Worm (Caenorhabditis elegans) whole organism, L4 larva: ENCODE data around the gene srpa-68.

ENCODE experiments used
- F44E2.7 ChIP-seq: fragments of 200-800 bp; sonication (Bioruptor generic); IDR thresholded peaks from 2 replicates; pipeline ENCODE4 v2.1.2; 2022; ENCODE audit warnings: missing genetic modification characterization, missing compliant biosample characterization
- Y75B8A.6 ChIP-seq: fragments of 200-800 bp; sonication (Bioruptor generic); IDR thresholded peaks from 2 replicates; pipeline ENCODE4 v1.3.6; 2022; ENCODE audit warnings: missing genetic modification reagents, missing genetic modification characterization, missing compliant biosample characterization
- ZK337.2 ChIP-seq: fragments of 200-800 bp; sonication (Bioruptor generic); IDR thresholded peaks from 2 replicates; pipeline ENCODE4 v1.3.6; 2022; ENCODE audit warnings: missing genetic modification reagents, missing genetic modification characterization, missing compliant biosample characterization
- aha-1 ChIP-seq: fragments of 150-350 bp; peaks from one replicate; lab custom pipeline; 2014; ENCODE audit warnings: missing biosample characterization, missing genetic modification characterization
- arid-1 ChIP-seq: fragments of 200-800 bp; sonication (Bioruptor generic); conservative IDR thresholded peaks from 2 replicates; pipeline ENCODE4 v1.3.6; 2022; ENCODE audit warnings: missing genetic modification reagents, missing genetic modification characterization, missing compliant biosample characterization
- ceh-82 ChIP-seq: sonication (generic microtip); optimal IDR thresholded peaks from 2 replicates; lab custom pipeline; 2017; ENCODE audit warnings: missing biosample characterization, missing genetic modification characterization
- ces-1 ChIP-seq: fragments of 150-350 bp; sonication (generic microtip); optimal IDR thresholded peaks from 4 replicates; lab custom pipeline; 2014; ENCODE audit warnings: missing biosample characterization, missing genetic modification reagents, missing genetic modification characterization
- cey-2 ChIP-seq: sonication (generic microtip); optimal IDR thresholded peaks from 3 replicates; lab custom pipeline; 2017; ENCODE audit warnings: missing genetic modification characterization, mild to moderate bottlenecking, missing compliant biosample characterization, antibody characterized with exemption, borderline replicate concordance; ENCODE audit not compliant: insufficient read depth
- daf-16 ChIP-seq, 3 experiments: sonication (generic microtip); optimal IDR thresholded peaks; 2 replicates each; lab custom pipeline; 2016 to 2017; ENCODE audit warnings: missing genetic modification characterization in 3 of 3, missing genetic modification reagents in 3 of 3, mild to moderate bottlenecking in 2 of 3, missing compliant biosample characterization in 2 of 3, missing biosample characterization in 1 of 3, moderate library complexity in 1 of 3
- daf-19 ChIP-seq: fragments of 200-800 bp; sonication (Bioruptor generic); conservative IDR thresholded peaks from 2 replicates; pipeline ENCODE4 v1.3.6; 2022; ENCODE audit warnings: missing genetic modification characterization, missing compliant biosample characterization
- dmd-6 ChIP-seq: fragments of 200-800 bp; sonication (Bioruptor generic); IDR thresholded peaks from 2 replicates; pipeline ENCODE4 v1.3.6; 2022; ENCODE audit warnings: missing genetic modification reagents, missing genetic modification characterization, missing compliant biosample characterization
- duxl-1 ChIP-seq: sonication (generic microtip); optimal IDR thresholded peaks from 2 replicates; lab custom pipeline; 2016; ENCODE audit warnings: mild to moderate bottlenecking, missing genetic modification characterization, moderate library complexity, missing compliant biosample characterization; ENCODE audit not compliant: poor library complexity
- dve-1 ChIP-seq: sonication (generic microtip); optimal IDR thresholded peaks from 2 replicates; lab custom pipeline; 2017; ENCODE audit warnings: antibody characterized with exemption, mild to moderate bottlenecking, missing genetic modification characterization, missing compliant biosample characterization; ENCODE audit not compliant: insufficient read depth
- hif-1 ChIP-seq, 2 experiments: sonication (generic microtip); optimal IDR thresholded peaks; 2 replicates each; lab custom pipeline; 2016 to 2017; ENCODE audit warnings: missing compliant biosample characterization in 2 of 2, missing genetic modification characterization in 2 of 2, missing genetic modification reagents in 2 of 2, missing genotype in 2 of 2, mild to moderate bottlenecking in 1 of 2
- hlh-11 ChIP-seq: fragments of 200-800 bp; sonication (Bioruptor generic); optimal IDR thresholded peaks from 2 replicates; lab custom pipeline; 2018; ENCODE audit warnings: mild to moderate bottlenecking, missing genetic modification characterization, missing compliant biosample characterization
- hlh-30 ChIP-seq: sonication (generic microtip); optimal IDR thresholded peaks from 2 replicates; lab custom pipeline; 2017; ENCODE audit warnings: antibody characterized with exemption, mild to moderate bottlenecking, missing genetic modification characterization, missing compliant biosample characterization; ENCODE audit not compliant: insufficient read depth
- jun-1 ChIP-seq: fragments of 150-350 bp; optimal IDR thresholded peaks from 2 replicates; lab custom pipeline; 2014; ENCODE audit warnings: missing biosample characterization, missing genetic modification reagents, missing genetic modification characterization
- lin-1 ChIP-seq: fragments of 200-800 bp; sonication (Bioruptor generic); IDR thresholded peaks from 2 replicates; pipeline ENCODE4 v1.3.6; 2022; ENCODE audit warnings: missing genetic modification reagents, missing genetic modification characterization, missing compliant biosample characterization
- lin-15B ChIP-seq: fragments of 150-350 bp; sonication (generic microtip); optimal IDR thresholded peaks from 3 replicates; lab custom pipeline; 2014; ENCODE audit warnings: missing biosample characterization, missing genetic modification characterization
- mdl-1 ChIP-seq, 2 experiments: fragments of 150-350 bp in 1 of 2; sonication (generic microtip) in 1 of 2; optimal IDR thresholded peaks; 2 replicates each; lab custom pipeline; 2014 to 2017; ENCODE audit warnings: missing biosample characterization in 2 of 2, missing genetic modification characterization in 2 of 2
- mxl-2 ChIP-seq: fragments of 200-800 bp; sonication (Bioruptor generic); conservative IDR thresholded peaks from 2 replicates; pipeline ENCODE4 v1.3.6; 2022; ENCODE audit warnings: missing genetic modification reagents, missing genetic modification characterization, missing compliant biosample characterization
- mxl-3 ChIP-seq: fragments of 200-800 bp; sonication (Bioruptor generic); optimal IDR thresholded peaks from 2 replicates; lab custom pipeline; 2018; ENCODE audit warnings: mild to moderate bottlenecking, missing genetic modification characterization, missing compliant biosample characterization
- nhr-10 ChIP-seq: fragments of 150-350 bp; optimal IDR thresholded peaks from 2 replicates; lab custom pipeline; 2014; ENCODE audit warnings: missing biosample characterization, missing genetic modification characterization
- nhr-102 ChIP-seq: sonication (generic microtip); optimal IDR thresholded peaks from 2 replicates; lab custom pipeline; 2016; ENCODE audit warnings: mild to moderate bottlenecking, missing genetic modification characterization, moderate library complexity, missing compliant biosample characterization
- nhr-28 ChIP-seq: fragments of 150-350 bp; optimal IDR thresholded peaks from 2 replicates; lab custom pipeline; 2014; ENCODE audit warnings: missing biosample characterization, missing genetic modification characterization
- nhr-42 ChIP-seq: fragments of 200-800 bp; sonication (Bioruptor generic); IDR thresholded peaks from 2 replicates; pipeline ENCODE4 v1.3.6; 2022; ENCODE audit warnings: missing genetic modification characterization, missing compliant biosample characterization
- nhr-6 ChIP-seq: fragments of 150-350 bp; optimal IDR thresholded peaks from 2 replicates; lab custom pipeline; 2014; ENCODE audit warnings: missing biosample characterization, missing genetic modification characterization
- nhr-77 ChIP-seq: fragments of 150-350 bp; optimal IDR thresholded peaks from 2 replicates; lab custom pipeline; 2014; ENCODE audit warnings: missing biosample characterization, missing genetic modification characterization
- pqm-1 ChIP-seq: sonication (generic microtip); optimal IDR thresholded peaks from 2 replicates; lab custom pipeline; 2017; ENCODE audit warnings: missing biosample characterization, missing genetic modification characterization
- tag-97 ChIP-seq: fragments of 200-800 bp; sonication (Bioruptor generic); IDR thresholded peaks from 2 replicates; pipeline ENCODE4 v1.3.6; 2022; ENCODE audit warnings: missing genetic modification characterization, missing compliant biosample characterization
- unc-62 ChIP-seq, 3 experiments: fragments of 150-350 bp in 1 of 3; sonication (generic microtip); optimal IDR thresholded peaks in 2 of 3; peaks in 1 of 3; 1 replicate in 1 of 3; 2 replicates in 2 of 3; lab custom pipeline; 2014 to 2017; ENCODE audit warnings: missing biosample characterization in 3 of 3, missing genetic modification characterization in 3 of 3, missing genetic modification reagents in 3 of 3, missing genotype in 1 of 3
- zag-1 ChIP-seq: fragments of 150-350 bp; optimal IDR thresholded peaks from 2 replicates; lab custom pipeline; 2014; ENCODE audit warnings: missing biosample characterization, missing genetic modification characterization
- ztf-11 ChIP-seq: fragments of 150-350 bp; optimal IDR thresholded peaks from 2 replicates; lab custom pipeline; 2014; ENCODE audit warnings: missing biosample characterization, missing genetic modification characterization

The srpa-68 gene

ce11 chrV:12300166-12300565 lies 8.7 kb upstream of the srpa-68 start (continued):
- TF ChIP-seq mdl-1 (tag; optimal IDR thresholded peaks at IDR 0.05; lab: Kevin White, UChicago) (peak in 1 of 2 experiments; percentile 84), ces-1 (GFP tag; lab: Kevin White, UChicago) (no peak), mxl-2 (no peak), duxl-1 (tag; lab: Kevin White, UChicago) (no peak), ZK337.2 (GFP tag; lab: Robert Waterston, UW) (no peak)

- TF ChIP-seq daf-19 (GFP tag; lab: Robert Waterston, UW): no peak
- peak; percentile 23 for TF ChIP-seq hlh-11
Measured at ce11 chrV:12299244-12299766, 7.8 kb upstream of the srpa-68 start.

ce11 chrV:12298184-12298583 lies 6.7 kb upstream of the srpa-68 start:
- TF ChIP-seq aha-1 (tag; lab: Kevin White, UChicago) (peak; percentile 70), pqm-1 (tag; lab: Kevin White, UChicago) (peak; percentile 83), hlh-11 (peak; percentile 10), nhr-28 (peak; percentile 48), arid-1 (GFP tag; lab: Robert Waterston, UW) (no peak), unc-62 (GFP tag; optimal IDR thresholded peaks at IDR 0.05 in 1 of 2; lab: Kevin White, UChicago) (peak in 1 of 2 experiments; percentile 83), unc-62 (tag; optimal IDR thresholded peaks at IDR 0.05; lab: Kevin White, UChicago) (no peak), daf-16 (GFP tag; optimal IDR thresholded peaks at IDR 0.05; lab: Kevin White, UChicago) (no peak), daf-16 (tag; optimal IDR thresholded peaks at IDR 0.05; lab: Kevin White, UChicago) (peak; percentile 29), dve-1 (tag; lab: Kevin White, UChicago) (peak; percentile 40), lin-15B (tag; lab: Kevin White, UChicago) (no peak), dmd-6 (peak; percentile 42; the same call in 1 of the 2 replicates), lin-1 (no peak)

ce11 chrV:12296794-12297193 lies 5.3 kb upstream of the srpa-68 start:
- TF ChIP-seq nhr-42 (GFP tag; lab: Robert Waterston, UW) (no peak), hlh-11 (peak; percentile 1), mdl-1 (tag; optimal IDR thresholded peaks at IDR 0.05; lab: Kevin White, UChicago) (peak in 1 of 2 experiments; percentile 29), mxl-3 (GFP tag; lab: Kevin White, UChicago) (peak; percentile 65), ces-1 (GFP tag; lab: Kevin White, UChicago) (no peak), Y75B8A.6 (GFP tag; lab: Robert Waterston, UW) (no peak), zag-1 (tag; lab: Kevin White, UChicago) (no peak), F44E2.7 (GFP tag; lab: Robert Waterston, UW) (no peak), hif-1 (tag; optimal IDR thresholded peaks at IDR 0.05; lab: Kevin White, UChicago) (no peak), tag-97 (GFP tag; lab: Robert Waterston, UW) (no peak), hlh-30 (tag; lab: Kevin White, UChicago) (peak; percentile 47), ceh-82 (tag; lab: Kevin White, UChicago) (no peak), cey-2 (tag; lab: Kevin White, UChicago) (no peak), nhr-10 (no peak), nhr-6 (no peak), ztf-11 (tag; lab: Kevin White, UChicago) (no peak), arid-1 (GFP tag; lab: Robert Waterston, UW) (no peak), lin-1 (no peak)

ce11 chrV:12296122-12296521 lies 4.7 kb upstream of the srpa-68 start:
- TF ChIP-seq pqm-1 (tag; lab: Kevin White, UChicago) (peak; percentile 51), nhr-28 (peak; percentile 29), nhr-77 (tag; lab: Kevin White, UChicago) (peak; percentile 18), daf-16 (GFP tag; optimal IDR thresholded peaks at IDR 0.05; lab: Kevin White, UChicago) (no peak), daf-16 (tag; optimal IDR thresholded peaks at IDR 0.05; lab: Kevin White, UChicago) (peak; percentile 43), dmd-6 (0 out of 2 replicates have a peak, but pooled peaks have one; percentile 25), dve-1 (tag; lab: Kevin White, UChicago) (peak; percentile 22), nhr-102 (tag; lab: Kevin White, UChicago) (no peak), jun-1 (tag; lab: Kevin White, UChicago) (no peak)
- TF ChIP-seq, all 104 proteins: peak for 6
